Worm (Caenorhabditis elegans) whole organism, young adult: ENCODE data around the gene gipc-2.

Experiments
- F10E7.11 ChIP-seq: sonication (generic microtip); optimal IDR thresholded peaks from 2 replicates; lab custom pipeline; 2017; ENCODE audit warnings: mild to moderate bottlenecking, missing genetic modification characterization, moderate library complexity, missing compliant biosample characterization
- F23B12.7 ChIP-seq: sonication (generic microtip); optimal IDR thresholded peaks from 2 replicates; lab custom pipeline; 2017; ENCODE audit warnings: missing genetic modification characterization, mild to moderate bottlenecking, missing compliant biosample characterization, antibody characterized with exemption, moderate library complexity; ENCODE audit not compliant: insufficient read depth
- F33H1.4 ChIP-seq: fragments of 200-800 bp; sonication (Bioruptor generic); IDR thresholded peaks from 2 replicates; pipeline ENCODE4 v1.3.6; 2022; ENCODE audit warnings: missing genetic modification reagents, missing genetic modification characterization, missing compliant biosample characterization
- F49E8.2 ChIP-seq: sonication (generic microtip); optimal IDR thresholded peaks from 3 replicates; lab custom pipeline; 2017; ENCODE audit warnings: missing genetic modification characterization, mild to moderate bottlenecking, missing compliant biosample characterization, antibody characterized with exemption, moderate library complexity; ENCODE audit not compliant: insufficient read depth
- F52B5.7 ChIP-seq: sonication (generic microtip); optimal IDR thresholded peaks from 2 replicates; lab custom pipeline; 2016; ENCODE audit warnings: mild to moderate bottlenecking, missing genetic modification characterization, missing compliant biosample characterization
- F55B11.4 ChIP-seq: sonication (generic microtip); optimal IDR thresholded peaks from 2 replicates; lab custom pipeline; 2016; ENCODE audit warnings: missing compliant biosample characterization, missing genetic modification characterization, borderline replicate concordance; ENCODE audit not compliant: insufficient read depth
- F57A8.1 ChIP-seq: fragments of 200-800 bp; sonication (Bioruptor generic); optimal IDR thresholded peaks from 2 replicates; lab custom pipeline; 2018; ENCODE audit warnings: mild to moderate bottlenecking, missing genetic modification characterization, moderate library complexity, missing compliant biosample characterization
- F57C9.4 ChIP-seq: sonication (generic microtip); optimal IDR thresholded peaks from 2 replicates; lab custom pipeline; 2017; ENCODE audit warnings: mild to moderate bottlenecking, missing genetic modification characterization, missing compliant biosample characterization
- akir-1 ChIP-seq: fragments of 200-800 bp; sonication (Bioruptor generic); optimal IDR thresholded peaks from 2 replicates; lab custom pipeline; 2018; ENCODE audit warnings: mild to moderate bottlenecking, missing genetic modification characterization, moderate library complexity, missing compliant biosample characterization
- ama-1 ChIP-seq, 3 experiments: fragments of 150-350 bp in 1 of 3; sonication (generic microtip) in 2 of 3; optimal IDR thresholded peaks; 2 replicates each; lab custom pipeline; 2014 to 2018; ENCODE audit warnings: missing biosample characterization in 2 of 3, missing genetic modification characterization in 2 of 3, missing genetic modification reagents in 2 of 3
- aptf-2 ChIP-seq: fragments of 200-800 bp; sonication (Bioruptor generic); conservative IDR thresholded peaks from 2 replicates; pipeline ENCODE4 v1.3.6; 2022; ENCODE audit warnings: missing genetic modification reagents, missing genetic modification characterization, missing compliant biosample characterization
- atf-7 ChIP-seq: sonication (generic microtip); optimal IDR thresholded peaks from 2 replicates; lab custom pipeline; 2017; ENCODE audit warnings: mild to moderate bottlenecking, missing genetic modification characterization, missing compliant biosample characterization
- athp-1 ChIP-seq: sonication (generic microtip); optimal IDR thresholded peaks from 2 replicates; lab custom pipeline; 2017; ENCODE audit warnings: mild to moderate bottlenecking, missing genetic modification characterization, missing compliant biosample characterization
- cebp-1 ChIP-seq, 2 experiments: fragments of 200-800 bp in 1 of 2; sonication (Bioruptor generic) in 1 of 2; sonication (generic microtip) in 1 of 2; IDR thresholded peaks in 1 of 2; optimal IDR thresholded peaks in 1 of 2; 2 replicates each; pipeline versions ENCODE4 v1.3.6 to Lab custom; 2017 to 2022; ENCODE audit warnings: missing compliant biosample characterization in 2 of 2, missing genetic modification characterization in 2 of 2, mild to moderate bottlenecking in 1 of 2, missing genetic modification reagents in 1 of 2, moderate library complexity in 1 of 2
- ceh-27 ChIP-seq: fragments of 200-800 bp; sonication (Bioruptor generic); optimal IDR thresholded peaks from 2 replicates; lab custom pipeline; 2018; ENCODE audit warnings: mild to moderate bottlenecking, missing genetic modification characterization, moderate library complexity, missing compliant biosample characterization
- dpl-1 ChIP-seq: fragments of 150-350 bp; optimal IDR thresholded peaks from 2 replicates; lab custom pipeline; 2014; ENCODE audit warnings: missing biosample characterization, missing genetic modification reagents, missing genetic modification characterization
- egl-18 ChIP-seq: fragments of 200-800 bp; sonication (Bioruptor generic); IDR thresholded peaks from 2 replicates; pipeline ENCODE4 v1.3.6; 2022; ENCODE audit warnings: missing genetic modification reagents, missing genetic modification characterization, missing compliant biosample characterization
- egrh-3 ChIP-seq: fragments of 200-800 bp; sonication (Bioruptor generic); IDR thresholded peaks from 2 replicates; pipeline ENCODE4 v1.3.6; 2022; ENCODE audit warnings: missing genetic modification reagents, missing genetic modification characterization, missing compliant biosample characterization
- him-1 ChIP-seq: sonication (generic microtip); optimal IDR thresholded peaks from 2 replicates; lab custom pipeline; 2016; ENCODE audit warnings: missing genotype, missing genetic modification reagents, missing genetic modification characterization, missing compliant biosample characterization
- hrde-1 ChIP-seq: sonication (generic microtip); optimal IDR thresholded peaks from 2 replicates; lab custom pipeline; 2016; ENCODE audit warnings: missing genetic modification characterization, mild to moderate bottlenecking, missing compliant biosample characterization, moderate library complexity, missing genotype, missing genetic modification reagents, borderline replicate concordance
- hsf-1 ChIP-seq: fragments of 200-800 bp; sonication (Bioruptor generic); IDR thresholded peaks from 2 replicates; pipeline ENCODE4 v1.3.6; 2022; ENCODE audit warnings: missing genetic modification reagents, missing genetic modification characterization, missing compliant biosample characterization
- let-526 ChIP-seq: fragments of 200-800 bp; sonication (Bioruptor generic); IDR thresholded peaks from 2 replicates; pipeline ENCODE4 v1.3.6; 2022; ENCODE audit warnings: missing genetic modification reagents, missing genetic modification characterization, missing compliant biosample characterization
- lsl-1 ChIP-seq: fragments of 200-800 bp; sonication (Bioruptor generic); optimal IDR thresholded peaks from 2 replicates; lab custom pipeline; 2018; ENCODE audit warnings: mild to moderate bottlenecking, missing genetic modification characterization, moderate library complexity, missing compliant biosample characterization
- lsy-27 ChIP-seq: sonication (generic microtip); optimal IDR thresholded peaks from 2 replicates; lab custom pipeline; 2017; ENCODE audit warnings: missing genetic modification characterization, mild to moderate bottlenecking, missing compliant biosample characterization, antibody characterized with exemption, missing genotype, borderline replicate concordance; ENCODE audit not compliant: insufficient read depth
- madf-10 ChIP-seq: sonication (generic microtip); optimal IDR thresholded peaks from 2 replicates; lab custom pipeline; 2016; ENCODE audit warnings: mild to moderate bottlenecking, missing genetic modification characterization, missing compliant biosample characterization
- madf-3 ChIP-seq: fragments of 200-800 bp; sonication (Bioruptor generic); IDR thresholded peaks from 2 replicates; pipeline ENCODE4 v1.3.6; 2022; ENCODE audit warnings: missing genetic modification reagents, missing genetic modification characterization, missing compliant biosample characterization
- madf-6 ChIP-seq: fragments of 200-800 bp; sonication (Bioruptor generic); IDR thresholded peaks from 2 replicates; pipeline ENCODE4 v1.3.6; 2022; ENCODE audit warnings: missing genetic modification reagents, missing genetic modification characterization, missing compliant biosample characterization
- nfya-2 ChIP-seq: fragments of 200-800 bp; sonication (Bioruptor generic); IDR thresholded peaks from 2 replicates; pipeline ENCODE4 v1.3.6; 2022; ENCODE audit warnings: missing genetic modification reagents, missing genetic modification characterization, missing compliant biosample characterization
- nfyb-1 ChIP-seq: fragments of 200-800 bp; sonication (Bioruptor generic); IDR thresholded peaks from 2 replicates; pipeline ENCODE4 v1.3.6; 2022; ENCODE audit warnings: missing genetic modification reagents, missing genetic modification characterization, missing compliant biosample characterization
- nhr-179 ChIP-seq: sonication (generic microtip); optimal IDR thresholded peaks from 2 replicates; lab custom pipeline; 2016; ENCODE audit warnings: mild to moderate bottlenecking, missing genetic modification characterization, missing compliant biosample characterization
- repo-1 ChIP-seq: sonication (generic microtip); optimal IDR thresholded peaks from 2 replicates; lab custom pipeline; 2017; ENCODE audit warnings: mild to moderate bottlenecking, missing genetic modification characterization, missing compliant biosample characterization
- tbx-9 ChIP-seq: sonication (generic microtip); optimal IDR thresholded peaks from 2 replicates; lab custom pipeline; 2016; ENCODE audit warnings: borderline replicate concordance, missing genetic modification characterization, inconsistent platforms, missing compliant biosample characterization
- zim-3 ChIP-seq: sonication (generic microtip); optimal IDR thresholded peaks from 2 replicates; lab custom pipeline; 2017; ENCODE audit warnings: mild to moderate bottlenecking, missing genetic modification characterization, moderate library complexity, missing compliant biosample characterization
- ztf-18 ChIP-seq: sonication (generic microtip); optimal IDR thresholded peaks from 2 replicates; lab custom pipeline; 2016; ENCODE audit warnings: missing genotype, mild to moderate bottlenecking, missing genetic modification characterization, missing compliant biosample characterization
- ztf-22 ChIP-seq: fragments of 200-800 bp; sonication (Bioruptor generic); optimal IDR thresholded peaks from 2 replicates; lab custom pipeline; 2018; ENCODE audit warnings: mild to moderate bottlenecking, missing genetic modification characterization, moderate library complexity, missing compliant biosample characterization
- ztf-28 ChIP-seq: fragments of 200-800 bp; sonication (Bioruptor generic); IDR thresholded peaks from 2 replicates; pipeline ENCODE4 v1.3.6; 2022; ENCODE audit warnings: missing genetic modification reagents, missing genetic modification characterization, missing compliant biosample characterization

The gipc-2 gene

DNA sequence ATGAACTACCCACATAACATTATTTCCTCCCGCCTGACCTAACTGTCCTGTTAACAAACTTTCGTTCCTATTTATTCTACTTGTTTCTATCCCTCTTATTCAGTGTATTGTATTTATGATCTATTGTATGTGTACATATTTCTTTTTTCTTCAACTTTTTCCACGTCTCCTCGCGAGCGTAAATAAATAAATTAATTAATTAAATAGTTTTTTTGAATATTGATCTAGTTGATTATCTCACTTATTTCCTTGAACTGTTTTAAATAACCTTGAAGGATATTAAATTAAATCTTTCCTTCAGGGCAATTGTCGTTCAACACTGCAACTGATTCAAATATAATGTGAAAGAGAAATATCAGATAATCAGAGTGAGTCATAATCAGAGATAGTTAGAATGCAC lies 15.4 kb upstream of the gipc-2 start, which contains the start of gene frk-1:
frk-1 (plus strand) TSS at position 301 of the 400 bp plus-strand sequence.
- TF ChIP-seq egl-18 (GFP tag; lab: Robert Waterston, UW) (no peak), let-526 (GFP tag; lab: Robert Waterston, UW) (no peak), F55B11.4 (no peak), madf-10 (tag; lab: Kevin White, UChicago) (no peak), ztf-18 (tag; lab: Kevin White, UChicago) (no peak), nfya-2 (GFP tag; lab: Robert Waterston, UW) (no peak), akir-1 (GFP tag; lab: Kevin White, UChicago) (no peak), ztf-28 (no peak), madf-6 (no peak), hrde-1 (tag; lab: Kevin White, UChicago) (no peak), F33H1.4 (GFP tag; lab: Robert Waterston, UW) (no peak), ztf-22 (GFP tag; lab: Kevin White, UChicago) (no peak), dpl-1 (GFP tag; lab: Kevin White, UChicago) (no peak), F10E7.11 (tag; lab: Kevin White, UChicago) (no peak), cebp-1 (GFP tag; IDR thresholded peaks at IDR 0.05; lab: Robert Waterston, UW) (no peak), cebp-1 (tag; optimal IDR thresholded peaks at IDR 0.05; lab: Kevin White, UChicago) (no peak), ama-1 (optimal IDR thresholded peaks at IDR 0.05; lab: Kevin White, UChicago) (no peak), ama-1 (GFP tag; optimal IDR thresholded peaks at IDR 0.05; lab: Kevin White, UChicago) (no peak), repo-1 (tag; lab: Kevin White, UChicago) (no peak), atf-7 (tag; lab: Kevin White, UChicago) (no peak), athp-1 (no peak)

DNA sequence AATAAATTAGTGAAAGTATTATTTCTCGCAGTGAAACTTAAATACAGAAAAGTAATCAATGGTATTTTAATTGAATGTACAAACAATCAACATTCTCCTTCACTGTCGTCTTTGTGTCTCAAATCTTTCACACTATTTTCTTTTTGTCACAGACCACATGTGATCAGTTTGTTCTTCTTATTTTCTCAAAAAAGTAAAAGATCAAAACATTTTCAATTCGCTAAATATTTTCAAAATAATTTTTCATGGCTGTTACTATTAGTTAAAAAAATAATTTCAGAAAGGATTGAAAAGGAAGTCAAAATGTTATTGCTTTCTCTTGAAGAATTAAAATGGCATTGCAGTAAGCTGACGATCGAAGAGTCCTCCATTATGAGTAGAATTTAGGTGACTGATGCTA lies 13.3 kb upstream of the gipc-2 start, which contains the start of gene dhs-31:
dhs-31 (minus strand) TSS at position 101 of the 400 bp plus-strand sequence.
- TF ChIP-seq F52B5.7 (tag; lab: Kevin White, UChicago), result no peak
- TF ChIP-seq madf-3 (GFP tag; lab: Robert Waterston, UW), result no peak
- no peak for TF ChIP-seq F23B12.7
- TF ChIP-seq egrh-3 (GFP tag; lab: Robert Waterston, UW), result no peak
- no peak for TF ChIP-seq tbx-9 (tag; lab: Kevin White, UChicago)
- no peak for TF ChIP-seq lsy-27 (tag; lab: Kevin White, UChicago)
- TF ChIP-seq F49E8.2 (tag; lab: Kevin White, UChicago), result no peak
- TF ChIP-seq F57A8.1 (GFP tag; lab: Kevin White, UChicago), result no peak
- TF ChIP-seq ceh-27, result no peak
- no peak for TF ChIP-seq zim-3
- no peak for TF ChIP-seq aptf-2 (GFP tag; lab: Robert Waterston, UW)
- TF ChIP-seq him-1 (tag; lab: Kevin White, UChicago), result no peak
- TF ChIP-seq F57C9.4 (tag; lab: Kevin White, UChicago), result no peak

DNA sequence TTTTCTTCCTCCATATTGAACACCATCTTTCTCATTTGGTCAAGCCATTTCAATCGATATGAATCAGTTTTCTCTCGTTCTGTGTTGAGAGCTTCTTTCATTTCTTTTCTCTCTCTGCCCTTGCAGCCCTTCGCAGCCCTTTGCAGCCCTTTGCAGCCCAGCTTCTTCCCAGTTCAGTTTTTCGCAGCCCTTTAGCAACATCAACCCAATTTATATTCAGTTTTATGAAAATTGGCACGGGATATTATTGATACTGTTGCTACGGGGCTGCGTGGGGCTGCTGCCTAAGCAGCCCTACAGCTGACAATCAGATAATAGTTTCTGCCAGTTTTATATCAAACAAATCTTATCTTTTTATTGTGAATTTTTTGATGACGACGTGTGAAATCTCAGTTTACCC lies 9.5 kb upstream of the gipc-2 start, which contains the start of gene F44D12.10:
F44D12.10 (minus strand) TSS at position 101 of the 400 bp plus-strand sequence.
- TF ChIP-seq atf-7 (tag; lab: Kevin White, UChicago) (no peak), let-526 (GFP tag; lab: Robert Waterston, UW) (no peak), hsf-1 (GFP tag; lab: Robert Waterston, UW) (no peak), nhr-179 (tag; lab: Kevin White, UChicago) (no peak), nfyb-1 (GFP tag; lab: Robert Waterston, UW) (no peak), lsl-1 (GFP tag; lab: Kevin White, UChicago) (no peak)
